Worm (Caenorhabditis elegans) whole organism, early embryonic: ENCODE measurements around the gene srv-6.

Source experiments
- B0310.2 ChIP-seq: sonication (generic microtip); optimal IDR thresholded peaks from 2 replicates; lab custom pipeline; 2016; ENCODE audit warnings: mild to moderate bottlenecking, missing genetic modification characterization, missing compliant biosample characterization
- ama-1 ChIP-seq: fragments of 150-350 bp; optimal IDR thresholded peaks from 2 replicates; lab custom pipeline; 2014
- ceh-13 ChIP-seq: fragments of 200-800 bp; sonication (Bioruptor generic); optimal IDR thresholded peaks from 2 replicates; lab custom pipeline; 2018; ENCODE audit warnings: mild to moderate bottlenecking, missing genetic modification characterization, missing compliant biosample characterization
- ceh-36 ChIP-seq: sonication (generic microtip); optimal IDR thresholded peaks from 2 replicates; lab custom pipeline; 2016; ENCODE audit warnings: missing genetic modification characterization, inconsistent platforms, missing compliant biosample characterization
- ets-7 ChIP-seq: sonication (generic microtip); optimal IDR thresholded peaks from 2 replicates; lab custom pipeline; 2016; ENCODE audit warnings: missing genotype, missing genetic modification characterization, missing compliant biosample characterization
- scrt-1 ChIP-seq: fragments of 200-800 bp; sonication (Bioruptor generic); IDR thresholded peaks from 2 replicates; pipeline ENCODE4 v1.3.6; 2022; ENCODE audit warnings: missing genetic modification characterization, missing compliant biosample characterization
- sea-1 ChIP-seq: fragments of 200-800 bp; sonication (Bioruptor generic); conservative IDR thresholded peaks from 2 replicates; pipeline ENCODE4 v1.3.6; 2022; ENCODE audit warnings: missing genetic modification characterization, missing compliant biosample characterization
- tra-4 ChIP-seq: sonication (generic microtip); optimal IDR thresholded peaks from 2 replicates; lab custom pipeline; 2017; ENCODE audit warnings: missing genetic modification characterization, missing compliant biosample characterization

ce11 chrX:4284470-4284869 lies 27.6 kb downstream of the srv-6 start:
- no peak for TF ChIP-seq sea-1
- TF ChIP-seq ceh-13 (GFP tag; lab: Kevin White, UChicago) = no peak
- TF ChIP-seq scrt-1 (GFP tag; lab: Robert Waterston, UW) = no peak
- no peak for TF ChIP-seq B0310.2 (tag; lab: Kevin White, UChicago)
- no peak for TF ChIP-seq ama-1 (lab: Kevin White, UChicago)
- no peak for TF ChIP-seq ets-7 (tag; lab: Kevin White, UChicago)
- TF ChIP-seq ceh-36 (tag; lab: Kevin White, UChicago) = no peak
- no peak for TF ChIP-seq tra-4 (tag; lab: Kevin White, UChicago)
